Worm (Caenorhabditis elegans) whole organism, L3 larva: ENCODE results near the gene H12I19.115.
A peak's percentile ranks its signal among the peaks of the same experiment; 100 is the strongest.

Source experiments
- R02D3.7 ChIP-seq: fragments of 150-350 bp; optimal IDR thresholded peaks from 2 replicates; lab custom pipeline; 2014; ENCODE audit warnings: missing biosample characterization, missing genetic modification characterization
- ZK546.5 ChIP-seq: sonication (generic microtip); optimal IDR thresholded peaks from 2 replicates; lab custom pipeline; 2017; ENCODE audit warnings: missing biosample characterization, missing genetic modification characterization
- ama-1 ChIP-seq: fragments of 150-350 bp; optimal IDR thresholded peaks from 2 replicates; lab custom pipeline; 2018
- ceh-82 ChIP-seq: fragments of 150-350 bp; optimal IDR thresholded peaks from 2 replicates; lab custom pipeline; 2014; ENCODE audit warnings: missing biosample characterization, missing genetic modification characterization
- ceh-9 ChIP-seq: sonication (generic microtip); optimal IDR thresholded peaks from 2 replicates; lab custom pipeline; 2018; ENCODE audit warnings: missing biosample characterization, missing genetic modification characterization
- elt-1 ChIP-seq: fragments of 150-350 bp; optimal IDR thresholded peaks from 2 replicates; lab custom pipeline; 2014; ENCODE audit warnings: missing biosample characterization, missing genetic modification characterization
- elt-3 ChIP-seq, 3 experiments: fragments of 150-350 bp in 1 of 3; sonication (generic microtip) in 2 of 3; optimal IDR thresholded peaks; 2 replicates in 2 of 3; 4 replicates in 1 of 3; lab custom pipeline; 2014 to 2017; ENCODE audit warnings: missing biosample characterization in 3 of 3, missing genetic modification characterization in 3 of 3
- eor-1 ChIP-seq, 2 experiments: fragments of 150-350 bp; optimal IDR thresholded peaks; 2 replicates each; lab custom pipeline; 2014 to 2018; ENCODE audit warnings: missing biosample characterization in 2 of 2, missing genetic modification characterization in 2 of 2
- fkh-10 ChIP-seq: sonication (generic microtip); optimal IDR thresholded peaks from 2 replicates; lab custom pipeline; 2017; ENCODE audit warnings: missing biosample characterization, missing genetic modification reagents, missing genetic modification characterization
- fkh-2 ChIP-seq: fragments of 150-350 bp; optimal IDR thresholded peaks from 2 replicates; lab custom pipeline; 2014; ENCODE audit warnings: missing biosample characterization, missing genetic modification reagents, missing genetic modification characterization
- fos-1 ChIP-seq: fragments of 150-350 bp; optimal IDR thresholded peaks from 2 replicates; lab custom pipeline; 2014; ENCODE audit warnings: missing biosample characterization, missing genetic modification characterization
- lin-39 ChIP-seq: fragments of 150-350 bp; optimal IDR thresholded peaks from 2 replicates; lab custom pipeline; 2018; ENCODE audit warnings: missing biosample characterization, missing genetic modification reagents, missing genetic modification characterization
- lsy-12 ChIP-seq: sonication (generic microtip); optimal IDR thresholded peaks from 2 replicates; lab custom pipeline; 2016; ENCODE audit warnings: mild to moderate bottlenecking, missing genetic modification characterization, missing compliant biosample characterization
- mml-1 ChIP-seq: fragments of 150-350 bp; sonication (generic microtip); optimal IDR thresholded peaks from 3 replicates; lab custom pipeline; 2014; ENCODE audit warnings: missing biosample characterization, missing genetic modification characterization
- nhr-23 ChIP-seq: fragments of 150-350 bp; optimal IDR thresholded peaks from 2 replicates; lab custom pipeline; 2014; ENCODE audit warnings: missing biosample characterization, missing genetic modification reagents, missing genetic modification characterization
- nhr-237 ChIP-seq: fragments of 150-350 bp; optimal IDR thresholded peaks from 2 replicates; lab custom pipeline; 2014; ENCODE audit warnings: missing biosample characterization, missing genetic modification characterization
- nhr-25 ChIP-seq: sonication (generic microtip); optimal IDR thresholded peaks from 2 replicates; lab custom pipeline; 2017; ENCODE audit warnings: missing biosample characterization, missing genetic modification characterization
- nhr-28 ChIP-seq: fragments of 150-350 bp; optimal IDR thresholded peaks from 2 replicates; lab custom pipeline; 2014; ENCODE audit warnings: missing biosample characterization, missing genetic modification characterization
- nhr-43 ChIP-seq: sonication (generic microtip); optimal IDR thresholded peaks from 2 replicates; lab custom pipeline; 2016; ENCODE audit warnings: mild to moderate bottlenecking, missing genetic modification characterization, missing compliant biosample characterization; ENCODE audit not compliant: poor library complexity, severe bottlenecking
- nhr-76 ChIP-seq: fragments of 150-350 bp; sonication (generic microtip); optimal IDR thresholded peaks from 5 replicates; lab custom pipeline; 2014; ENCODE audit warnings: missing biosample characterization, missing genetic modification characterization
- pha-4 ChIP-seq: fragments of 150-350 bp; optimal IDR thresholded peaks from 2 replicates; lab custom pipeline; 2014; ENCODE audit warnings: missing biosample characterization, missing genetic modification reagents, missing genetic modification characterization
- pqm-1 ChIP-seq: fragments of 150-350 bp; optimal IDR thresholded peaks from 2 replicates; lab custom pipeline; 2017; ENCODE audit warnings: missing biosample characterization, missing genetic modification characterization, inconsistent platforms
- sea-2 ChIP-seq: fragments of 150-350 bp; sonication (generic microtip); optimal IDR thresholded peaks from 4 replicates; lab custom pipeline; 2014; ENCODE audit warnings: missing biosample characterization, missing genetic modification reagents, missing genetic modification characterization
- skn-1 ChIP-seq: fragments of 150-350 bp; optimal IDR thresholded peaks from 2 replicates; lab custom pipeline; 2014; ENCODE audit warnings: missing biosample characterization, missing genetic modification characterization
- snpc-4 ChIP-seq: fragments of 150-350 bp; optimal IDR thresholded peaks from 2 replicates; lab custom pipeline; 2014; ENCODE audit warnings: missing biosample characterization, missing genetic modification characterization
- unc-39 ChIP-seq: sonication (generic microtip); optimal IDR thresholded peaks from 4 replicates; lab custom pipeline; 2017; ENCODE audit warnings: missing biosample characterization, missing genetic modification characterization
- zag-1 ChIP-seq: fragments of 150-350 bp; optimal IDR thresholded peaks from 2 replicates; lab custom pipeline; 2014; ENCODE audit warnings: missing biosample characterization, missing genetic modification characterization
- ztf-11 ChIP-seq: fragments of 150-350 bp; optimal IDR thresholded peaks from 2 replicates; lab custom pipeline; 2014; ENCODE audit warnings: missing biosample characterization, missing genetic modification characterization

H12I19.115 gene

ce11 chrIV:14091242-14091641 lies 36.4 kb downstream of the H12I19.115 start, which contains the start of gene noah-2:
Gene noah-2 (plus strand): TSS chrIV:14091254.
- peak; percentile 1 for TF ChIP-seq nhr-43
- peak; percentile 66 for TF ChIP-seq nhr-23 (tag; lab: Kevin White, UChicago)
- TF ChIP-seq ama-1 (lab: Kevin White, UChicago), result peak; percentile 15
- no peak for TF ChIP-seq nhr-25 (tag; lab: Kevin White, UChicago)
- no peak for TF ChIP-seq elt-3 (tag; optimal IDR thresholded peaks at IDR 0.05; lab: Kevin White, UChicago)

ce11 chrIV:14089749-14090148 lies 37.9 kb downstream of the H12I19.115 start:
- TF ChIP-seq skn-1 (tag; lab: Kevin White, UChicago), result no peak
- peak; percentile 94 for TF ChIP-seq nhr-23 (tag; lab: Kevin White, UChicago)
- no peak for TF ChIP-seq fos-1 (tag; lab: Kevin White, UChicago)
- TF ChIP-seq nhr-25 (tag; lab: Kevin White, UChicago), result peak; percentile 68
- TF ChIP-seq fkh-10 (GFP tag; lab: Kevin White, UChicago), result no peak
- TF ChIP-seq ztf-11, result no peak
- no peak for TF ChIP-seq lin-39 (tag; lab: Kevin White, UChicago)

- peak; percentile 78 for TF ChIP-seq nhr-23 (tag; lab: Kevin White, UChicago)
- no peak for TF ChIP-seq nhr-76 (tag; lab: Kevin White, UChicago)
- TF ChIP-seq elt-1, result peak; percentile 59
These were observed 41.3 kb downstream of the H12I19.115 start for ce11 chrIV:14086395-14086794.

- TF ChIP-seq nhr-25 (tag; lab: Kevin White, UChicago), result no peak
- no peak for TF ChIP-seq mml-1
- no peak for TF ChIP-seq ZK546.5 (tag; lab: Kevin White, UChicago)
- TF ChIP-seq nhr-28 (tag; lab: Kevin White, UChicago), result no peak
- no peak for TF ChIP-seq sea-2 (GFP tag; lab: Kevin White, UChicago)
- TF ChIP-seq eor-1 (tag; optimal IDR thresholded peaks at IDR 0.05; lab: Kevin White, UChicago), result no peak
- no peak for TF ChIP-seq skn-1 (tag; lab: Kevin White, UChicago)
- TF ChIP-seq pqm-1 (tag; lab: Kevin White, UChicago), result no peak
- TF ChIP-seq ceh-9 (tag; lab: Kevin White, UChicago), result no peak
- no peak for TF ChIP-seq nhr-43
- TF ChIP-seq pha-4 (tag; lab: Kevin White, UChicago), result no peak
- no peak for TF ChIP-seq fkh-2 (tag; lab: Kevin White, UChicago)
- TF ChIP-seq unc-39 (tag; lab: Kevin White, UChicago), result no peak
- TF ChIP-seq snpc-4 (tag; lab: Kevin White, UChicago), result no peak
- TF ChIP-seq R02D3.7, result no peak
- no peak for TF ChIP-seq lsy-12 (tag; lab: Kevin White, UChicago)
- no peak for TF ChIP-seq ceh-82 (tag; lab: Kevin White, UChicago)
- TF ChIP-seq nhr-237 (tag; lab: Kevin White, UChicago), result no peak
- TF ChIP-seq ztf-11, result no peak
These were observed 44.1 kb downstream of the H12I19.115 start, which contains the start of gene F52B11.2 for ce11 chrIV:14083505-14083904. Gene F52B11.2 (plus strand): TSS chrIV:14083568.

ce11 chrIV:14082956-14083355 lies 44.7 kb downstream of the H12I19.115 start:
- TF ChIP-seq elt-1 (peak; percentile 4), zag-1 (tag; lab: Kevin White, UChicago) (no peak)
- TF ChIP-seq, all 47 proteins: peak for 1
